Worm (Caenorhabditis elegans) whole organism, young adult: ENCODE results near the gene Y82E9BR.3.

Experiments
- F55B11.4 ChIP-seq: sonication (generic microtip); optimal IDR thresholded peaks from 2 replicates; lab custom pipeline; 2016; ENCODE audit warnings: missing compliant biosample characterization, missing genetic modification characterization, borderline replicate concordance; ENCODE audit not compliant: insufficient read depth
- ZK185.1 ChIP-seq: sonication (generic microtip); optimal IDR thresholded peaks from 2 replicates; lab custom pipeline; 2016; ENCODE audit warnings: mild to moderate bottlenecking, missing genetic modification characterization, missing compliant biosample characterization; ENCODE audit not compliant: poor library complexity, severe bottlenecking
- let-526 ChIP-seq: fragments of 200-800 bp; sonication (Bioruptor generic); IDR thresholded peaks from 2 replicates; pipeline ENCODE4 v1.3.6; 2022; ENCODE audit warnings: missing genetic modification reagents, missing genetic modification characterization, missing compliant biosample characterization
- nhr-90 ChIP-seq: sonication (generic microtip); optimal IDR thresholded peaks from 2 replicates; lab custom pipeline; 2016; ENCODE audit warnings: missing genotype, mild to moderate bottlenecking, missing genetic modification characterization, missing compliant biosample characterization
- rpc-1 ChIP-seq, 2 experiments: fragments of 150-350 bp in 1 of 2; sonication (generic microtip) in 1 of 2; optimal IDR thresholded peaks; 2 replicates each; lab custom pipeline; 2014 to 2018; ENCODE audit warnings: missing biosample characterization in 1 of 2, missing genetic modification characterization in 1 of 2, missing genetic modification reagents in 1 of 2, missing genotype in 1 of 2
- snpc-1.1 ChIP-seq: sonication (generic microtip); optimal IDR thresholded peaks from 2 replicates; lab custom pipeline; 2017; ENCODE audit warnings: missing genetic modification characterization, mild to moderate bottlenecking, missing compliant biosample characterization, antibody characterized with exemption, moderate library complexity, missing genotype, missing genetic modification reagents; ENCODE audit not compliant: insufficient read depth
- ztf-25 ChIP-seq: fragments of 200-800 bp; sonication (Bioruptor generic); IDR thresholded peaks from 2 replicates; pipeline ENCODE4 v1.3.6; 2022; ENCODE audit warnings: missing genetic modification reagents, missing genetic modification characterization, missing compliant biosample characterization

Y82E9BR.3 gene

ce11 chrIII:1468358-1469305, 49.6 kb downstream of the Y82E9BR.3 start:
- no peak for TF ChIP-seq let-526 (GFP tag; lab: Robert Waterston, UW)
- no peak for TF ChIP-seq snpc-1.1 (tag; lab: Kevin White, UChicago)
- TF ChIP-seq rpc-1 (optimal IDR thresholded peaks at IDR 0.05; lab: Kevin White, UChicago), result no peak
- TF ChIP-seq rpc-1 (tag; optimal IDR thresholded peaks at IDR 0.05; lab: Kevin White, UChicago), result no peak
- no peak for TF ChIP-seq ZK185.1 (tag; lab: Kevin White, UChicago)
- no peak for TF ChIP-seq ztf-25 (GFP tag; lab: Robert Waterston, UW)
- TF ChIP-seq nhr-90 (tag; lab: Kevin White, UChicago), result no peak
- no peak for TF ChIP-seq F55B11.4
